Fruit fly (Drosophila melanogaster): Measurements from ENCODE around the gene PolI.
A peak's percentile ranks its signal among the peaks of the same experiment; 100 is the strongest.

The PolI gene

DNA sequence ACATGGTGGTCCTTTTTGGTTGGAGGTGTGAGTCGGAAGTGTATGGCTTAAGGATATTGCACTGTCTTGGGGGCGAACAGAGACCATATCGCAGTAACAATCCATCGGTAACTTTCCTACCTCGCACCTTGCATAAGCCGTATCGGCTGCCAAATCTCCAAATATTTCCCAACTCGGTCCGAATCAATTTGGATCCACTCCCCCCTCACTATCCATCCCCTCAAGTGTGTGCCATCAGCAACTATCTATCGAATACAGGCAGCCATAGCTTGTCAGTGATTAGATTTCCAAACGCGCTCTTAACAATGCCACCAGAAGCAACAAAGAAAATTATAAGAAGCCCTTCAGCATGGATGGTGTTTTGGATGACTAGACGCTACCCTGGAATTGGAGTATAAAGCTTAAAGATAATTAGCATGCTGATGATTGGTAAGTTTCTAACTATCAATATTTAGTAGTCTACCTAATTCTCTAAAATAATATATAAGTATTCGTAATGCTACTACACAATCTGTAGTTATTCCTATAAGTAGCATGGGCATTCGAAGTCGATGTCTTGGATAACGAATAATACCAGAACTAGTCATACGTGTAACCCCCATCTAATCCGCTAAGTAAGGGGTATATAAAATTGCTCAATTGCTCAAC lies 26.6 kb upstream of the PolI start (continued):
- TF ChIP-seq Elba2 (GFP tag; optimal IDR thresholded peaks at IDR 0.05), result no peak
- peak; percentile 25 for TF ChIP-seq CG12744 (GFP tag; optimal IDR thresholded peaks at IDR 0.05)
- no peak for TF ChIP-seq CG7745 (tag; optimal IDR thresholded peaks at IDR 0.05)
- 0 out of 2 replicates have a peak, but pooled peaks have one; percentile 12 for TF ChIP-seq danr (GFP tag; IDR thresholded peaks at IDR 0.05)
- TF ChIP-seq CG6272 (GFP tag; IDR thresholded peaks at IDR 0.05), result 0 out of 2 replicates have a peak, but pooled peaks have one; percentile 7
- TF ChIP-seq Hr51 (GFP tag; optimal IDR thresholded peaks at IDR 0.05), result peak in 1 of 2 experiments; percentile 77

DNA sequence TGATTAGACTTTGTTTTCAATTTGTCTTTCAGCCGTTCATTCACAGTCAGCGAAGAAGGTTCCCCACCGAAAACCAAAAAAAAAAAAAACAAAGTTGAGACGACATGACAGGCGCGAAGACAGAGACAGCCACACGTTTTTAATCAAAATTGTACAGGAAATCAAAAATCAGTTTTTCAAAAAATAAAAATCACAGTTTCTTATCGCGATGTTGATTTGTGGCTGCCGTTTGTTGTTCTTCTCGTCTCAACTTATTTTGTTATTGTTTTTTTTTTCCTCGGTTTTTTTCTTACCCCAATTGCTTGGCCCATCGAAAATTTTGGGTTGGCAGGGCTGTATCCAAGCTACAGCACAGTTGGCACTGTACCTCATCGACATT lies 26.0 kb upstream of the PolI start:
- peak; percentile 99 for TF ChIP-seq grn (GFP tag; optimal IDR thresholded peaks at IDR 0.05)
- no peak for TF ChIP-seq CG10267 (tag; optimal IDR thresholded peaks at IDR 0.05)
- TF ChIP-seq ap (GFP tag; IDR thresholded peaks at IDR 0.05), result no peak
- TF ChIP-seq CG15073 (GFP tag; optimal IDR thresholded peaks at IDR 0.05), result no peak
- TF ChIP-seq CG32767 (GFP tag; IDR thresholded peaks at IDR 0.05), result 0 out of 2 replicates have a peak, but pooled peaks have one; percentile 1
- TF ChIP-seq CG14965 (GFP tag; optimal IDR thresholded peaks at IDR 0.05; ENCODE audit: borderline replicate concordance), result no peak
- TF ChIP-seq CG12299 (tag; optimal IDR thresholded peaks at IDR 0.05), result no peak
- TF ChIP-seq onecut (GFP tag; IDR thresholded peaks at IDR 0.05), result no peak
- no peak for TF ChIP-seq CG10431 (GFP tag; optimal IDR thresholded peaks at IDR 0.05)
- no peak for TF ChIP-seq CG16815 (GFP tag; optimal IDR thresholded peaks at IDR 0.05)
- no peak for TF ChIP-seq ro (GFP tag; IDR thresholded peaks at IDR 0.05)
- no peak for TF ChIP-seq ind (GFP tag; optimal IDR thresholded peaks at IDR 0.05)
- no peak for TF ChIP-seq Dip2 (GFP tag; IDR thresholded peaks at IDR 0.05)
- TF ChIP-seq Lim3 (GFP tag; IDR thresholded peaks at IDR 0.05), result peak; percentile 60; the same call in 1 of the 2 replicates
- no peak for TF ChIP-seq CG15269 (tag; optimal IDR thresholded peaks at IDR 0.05)
- TF ChIP-seq sens-2 (GFP tag; IDR thresholded peaks at IDR 0.05), result peak; percentile 91
- no peak for TF ChIP-seq scrt (GFP tag; optimal IDR thresholded peaks at IDR 0.05)
- no peak for TF ChIP-seq ttk (GFP tag; IDR thresholded peaks at IDR 0.05)
- no peak for TF ChIP-seq NfI (GFP tag; optimal IDR thresholded peaks at IDR 0.05)
- no peak for TF ChIP-seq dan (GFP tag; IDR thresholded peaks at IDR 0.05)
- no peak for TF ChIP-seq Taf1 (GFP tag; IDR thresholded peaks at IDR 0.05)
- no peak for TF ChIP-seq z (GFP tag; IDR thresholded peaks at IDR 0.05)
- TF ChIP-seq Hsf (GFP tag; optimal IDR thresholded peaks at IDR 0.05), result no peak
- TF ChIP-seq hb (GFP tag; IDR thresholded peaks at IDR 0.05; ENCODE audit: partially characterized antibody), result no peak
- no peak for TF ChIP-seq row (GFP tag; IDR thresholded peaks at IDR 0.05)
- TF ChIP-seq sens (GFP tag), result peak; percentile 37
- TF ChIP-seq MTF-1 (GFP tag; optimal IDR thresholded peaks at IDR 0.05; ENCODE audit: borderline replicate concordance), result no peak
- no peak for TF ChIP-seq E2f2 (GFP tag; IDR thresholded peaks at IDR 0.05)
- peak; percentile 38 for TF ChIP-seq sqz (GFP tag; optimal IDR thresholded peaks at IDR 0.05)
- TF ChIP-seq CG10321 (GFP tag; IDR thresholded peaks at IDR 0.05), result peak; percentile 41; the same call in 1 of the 2 replicates
- TF ChIP-seq CG30431 (GFP tag; optimal IDR thresholded peaks at IDR 0.05), result no peak
- TF ChIP-seq klu (GFP tag; IDR thresholded peaks at IDR 0.05), result 0 out of 2 replicates have a peak, but pooled peaks have one; percentile 1
- no peak for TF ChIP-seq CG5245 (GFP tag; optimal IDR thresholded peaks at IDR 0.05)
- TF ChIP-seq Mad (GFP tag; optimal IDR thresholded peaks at IDR 0.05), result no peak
- TF ChIP-seq Hmx (GFP tag; optimal IDR thresholded peaks at IDR 0.05), result no peak
- no peak for TF ChIP-seq oc (tag; optimal IDR thresholded peaks at IDR 0.05)
